Fruit fly (Drosophila melanogaster) whole organism, adult: ENCODE data around the gene bol.

Experiments used
- CG14711 ChIP-seq: fragments of 200-800 bp; sonication (Bioruptor generic); optimal IDR thresholded peaks from 2 replicates; lab custom pipeline; 2018; ENCODE audit warnings: missing biosample characterization, mild to moderate bottlenecking, missing genetic modification characterization, moderate library complexity
- CG1620 ChIP-seq: fragments of 200-800 bp; sonication (Bioruptor generic); optimal IDR thresholded peaks from 2 replicates; lab custom pipeline; 2016; ENCODE audit warnings: missing biosample characterization, missing genetic modification characterization
- CG5204 ChIP-seq: fragments of 200-800 bp; sonication (Bioruptor generic); optimal IDR thresholded peaks from 2 replicates; lab custom pipeline; 2016; ENCODE audit warnings: missing biosample characterization, missing genetic modification characterization
- CG7101 ChIP-seq: fragments of 200-800 bp; sonication (Bioruptor generic); optimal IDR thresholded peaks from 2 replicates; lab custom pipeline; 2018; ENCODE audit warnings: missing biosample characterization, mild to moderate bottlenecking, missing genetic modification characterization, moderate library complexity
- Mnt ChIP-seq: fragments of 200-800 bp; sonication (Bioruptor generic); optimal IDR thresholded peaks from 2 replicates; lab custom pipeline; 2016; ENCODE audit warnings: missing biosample characterization, mild to moderate bottlenecking, missing genetic modification characterization
- bab1 ChIP-seq: fragments of 200-800 bp; sonication (Bioruptor generic); optimal IDR thresholded peaks from 3 replicates; lab custom pipeline; 2019; ENCODE audit warnings: missing biosample characterization, mild to moderate bottlenecking, missing genetic modification characterization, moderate library complexity
- cnc ChIP-seq, 2 experiments: fragments of >200 bp; optimal IDR thresholded peaks; 2 replicates each; lab custom pipeline; 2017
- kay ChIP-seq: fragments of 200-800 bp; sonication (Bioruptor generic); peaks from one replicate; lab custom pipeline; 2016; ENCODE audit warnings: missing biosample characterization, missing genetic modification characterization, borderline replicate concordance
- ovo ChIP-seq: fragments of 200-800 bp; sonication (Bioruptor generic); optimal IDR thresholded peaks from 2 replicates; lab custom pipeline; 2016; ENCODE audit warnings: missing biosample characterization, missing genetic modification characterization
- pad ChIP-seq: fragments of 200-800 bp; sonication (Bioruptor generic); optimal IDR thresholded peaks from 3 replicates; lab custom pipeline; 2017; ENCODE audit warnings: missing biosample characterization, missing genetic modification characterization, mild to moderate bottlenecking, moderate library complexity, missing genetic modification reagents
- tj ChIP-seq: fragments of 200-800 bp; sonication (Bioruptor generic); optimal IDR thresholded peaks from 3 replicates; lab custom pipeline; 2017; ENCODE audit warnings: missing biosample characterization, mild to moderate bottlenecking, missing genetic modification characterization, moderate library complexity
- toe ChIP-seq: fragments of 200-800 bp; sonication (Bioruptor generic); optimal IDR thresholded peaks from 2 replicates; lab custom pipeline; 2016; ENCODE audit warnings: missing biosample characterization, missing genetic modification characterization

- no peak for TF ChIP-seq ovo
- TF ChIP-seq Mnt (GFP tag; lab: Kevin White, UChicago): no peak
- no peak for TF ChIP-seq cnc (optimal IDR thresholded peaks at IDR 0.05; lab: Kevin White, UChicago)
- TF ChIP-seq CG7101 (tag; lab: Kevin White, UChicago): no peak
- TF ChIP-seq tj (GFP tag; lab: Kevin White, UChicago): no peak
- TF ChIP-seq bab1: no peak
- no peak for TF ChIP-seq CG14711 (tag; lab: Kevin White, UChicago)
- no peak for TF ChIP-seq pad (GFP tag; lab: Kevin White, UChicago)
- no peak for TF ChIP-seq CG5204 (GFP tag; lab: Kevin White, UChicago)
- TF ChIP-seq toe: no peak
- peak; percentile 67 for TF ChIP-seq kay (GFP tag; lab: Kevin White, UChicago)
- no peak for TF ChIP-seq CG1620 (GFP tag; lab: Kevin White, UChicago)
Measured at dm6 chr3L:9052798-9053541, 81.2 kb downstream of the bol start.
